Worm (Caenorhabditis elegans): Measurements from ENCODE around the gene F40G12.9.

Gene F40G12.9

DNA sequence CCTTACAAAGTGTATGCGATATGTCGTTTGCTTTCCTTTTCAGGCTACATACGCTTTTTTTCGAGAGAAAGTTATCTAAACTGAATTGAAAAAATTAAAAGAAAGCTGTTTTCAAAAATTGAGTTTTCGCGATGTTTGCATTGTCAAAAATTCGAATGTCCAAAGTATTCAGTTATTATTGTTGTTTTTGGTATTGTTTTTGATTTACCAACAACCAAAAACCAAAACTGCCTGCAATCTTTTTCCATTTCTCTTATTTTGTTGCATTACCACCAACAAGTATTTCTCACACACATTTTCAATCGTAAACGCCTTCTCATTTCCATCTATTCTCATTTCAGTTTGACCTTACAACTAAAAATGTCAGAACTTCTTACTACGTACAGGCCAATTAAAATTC, 46.3 kb downstream of the F40G12.9 start, which contains the start of gene pepm-1:
TSS of gene pepm-1 (plus strand) at position 301 of the 400 bp plus-strand sequence.
- TF ChIP-seq dao-5 (tag; optimal IDR thresholded peaks at IDR 0.05) (no peak), W03F9.2 (tag; optimal IDR thresholded peaks at IDR 0.05) (no peak), him-1 (tag; optimal IDR thresholded peaks at IDR 0.05) (no peak)

- TF ChIP-seq W03F9.2 (tag; optimal IDR thresholded peaks at IDR 0.05) (no peak), him-1 (tag; optimal IDR thresholded peaks at IDR 0.05) (no peak), dao-5 (tag; optimal IDR thresholded peaks at IDR 0.05) (no peak)
Measured at ce11 chrV:14331477-14331876, 49.0 kb downstream of the F40G12.9 start, which contains the start of gene F47B8.8. TSS of gene F47B8.8 (plus strand) at chrV:14331733.
